Worm (Caenorhabditis elegans) whole organism, late embryonic: ENCODE measurements around the gene ife-4.
A peak's percentile ranks its signal among the peaks of the same experiment; 100 is the strongest.

ENCODE experiments used
- C08G9.2 ChIP-seq: sonication (generic microtip); optimal IDR thresholded peaks from 2 replicates; lab custom pipeline; 2016; ENCODE audit warnings: mild to moderate bottlenecking, missing genetic modification characterization, moderate library complexity, missing compliant biosample characterization
- K09A11.1 ChIP-seq: sonication (generic microtip); optimal IDR thresholded peaks from 2 replicates; lab custom pipeline; 2017; ENCODE audit warnings: antibody characterized with exemption, mild to moderate bottlenecking, missing genetic modification characterization, missing compliant biosample characterization; ENCODE audit not compliant: insufficient read depth
- ama-1 ChIP-seq: fragments of 150-350 bp; optimal IDR thresholded peaks from 2 replicates; lab custom pipeline; 2014
- ceh-18 ChIP-seq: sonication (generic microtip); optimal IDR thresholded peaks from 2 replicates; lab custom pipeline; 2016; ENCODE audit warnings: missing genetic modification characterization, missing compliant biosample characterization
- ceh-19 ChIP-seq: fragments of 200-800 bp; sonication (Bioruptor generic); optimal IDR thresholded peaks from 2 replicates; lab custom pipeline; 2018; ENCODE audit warnings: mild to moderate bottlenecking, missing genetic modification characterization, missing compliant biosample characterization
- ceh-2 ChIP-seq: sonication (generic microtip); optimal IDR thresholded peaks from 2 replicates; lab custom pipeline; 2016; ENCODE audit warnings: missing genotype, missing genetic modification characterization, missing compliant biosample characterization
- ceh-22 ChIP-seq: sonication (generic microtip); optimal IDR thresholded peaks from 2 replicates; lab custom pipeline; 2017; ENCODE audit warnings: missing biosample characterization, missing genetic modification characterization
- ceh-30 ChIP-seq: fragments of 150-350 bp; optimal IDR thresholded peaks from 2 replicates; lab custom pipeline; 2014; ENCODE audit warnings: missing biosample characterization, missing genetic modification characterization
- ceh-34 ChIP-seq: sonication (generic microtip); optimal IDR thresholded peaks from 2 replicates; lab custom pipeline; 2016; ENCODE audit warnings: mild to moderate bottlenecking, missing genetic modification characterization, missing compliant biosample characterization
- elt-4 ChIP-seq: sonication (generic microtip); optimal IDR thresholded peaks from 2 replicates; lab custom pipeline; 2016; ENCODE audit warnings: missing genetic modification characterization, missing compliant biosample characterization
- fkh-10 ChIP-seq: fragments of 150-350 bp; optimal IDR thresholded peaks from 2 replicates; lab custom pipeline; 2014; ENCODE audit warnings: missing biosample characterization, missing genetic modification reagents, missing genetic modification characterization
- hlh-6 ChIP-seq: sonication (generic microtip); optimal IDR thresholded peaks from 2 replicates; lab custom pipeline; 2016; ENCODE audit warnings: missing genotype, missing genetic modification characterization, missing compliant biosample characterization
- hlh-8 ChIP-seq: sonication (generic microtip); optimal IDR thresholded peaks from 2 replicates; lab custom pipeline; 2016; ENCODE audit warnings: missing genotype, missing genetic modification characterization, missing compliant biosample characterization
- lim-6 ChIP-seq: sonication (generic microtip); optimal IDR thresholded peaks from 2 replicates; lab custom pipeline; 2016; ENCODE audit warnings: missing genetic modification characterization, missing compliant biosample characterization
- lin-11 ChIP-seq: fragments of 200-800 bp; sonication (Bioruptor generic); optimal IDR thresholded peaks from 2 replicates; lab custom pipeline; 2018; ENCODE audit warnings: mild to moderate bottlenecking, missing genetic modification characterization, missing compliant biosample characterization
- nfya-1 ChIP-seq: sonication (generic microtip); optimal IDR thresholded peaks from 2 replicates; lab custom pipeline; 2017; ENCODE audit warnings: missing genetic modification characterization, mild to moderate bottlenecking, missing compliant biosample characterization, antibody characterized with exemption, moderate library complexity
- odd-2 ChIP-seq: sonication (generic microtip); optimal IDR thresholded peaks from 2 replicates; lab custom pipeline; 2017; ENCODE audit warnings: antibody characterized with exemption, mild to moderate bottlenecking, missing genetic modification characterization, missing compliant biosample characterization
- pag-3 ChIP-seq: sonication (generic microtip); optimal IDR thresholded peaks from 2 replicates; lab custom pipeline; 2016; ENCODE audit warnings: missing compliant biosample characterization, missing genetic modification characterization, borderline replicate concordance
- pat-9 ChIP-seq: fragments of 200-800 bp; sonication (Bioruptor generic); optimal IDR thresholded peaks from 2 replicates; lab custom pipeline; 2018; ENCODE audit warnings: mild to moderate bottlenecking, missing genetic modification characterization, moderate library complexity, missing compliant biosample characterization
- pha-2 ChIP-seq: sonication (generic microtip); optimal IDR thresholded peaks from 2 replicates; lab custom pipeline; 2017; ENCODE audit warnings: mild to moderate bottlenecking, missing genetic modification characterization, missing compliant biosample characterization
- pqm-1 ChIP-seq: sonication (generic microtip); optimal IDR thresholded peaks from 2 replicates; lab custom pipeline; 2016; ENCODE audit warnings: missing genetic modification characterization, missing compliant biosample characterization
- rnt-1 ChIP-seq: sonication (generic microtip); optimal IDR thresholded peaks from 2 replicates; lab custom pipeline; 2016; ENCODE audit warnings: missing genetic modification characterization, missing compliant biosample characterization
- sdc-2 ChIP-seq: sonication (generic microtip); optimal IDR thresholded peaks from 2 replicates; lab custom pipeline; 2016; ENCODE audit warnings: missing genotype, missing genetic modification characterization, missing compliant biosample characterization
- sox-4 ChIP-seq: sonication (generic microtip); optimal IDR thresholded peaks from 2 replicates; lab custom pipeline; 2017; ENCODE audit warnings: mild to moderate bottlenecking, missing genetic modification characterization, inconsistent platforms, missing compliant biosample characterization
- syd-9 ChIP-seq: sonication (generic microtip); optimal IDR thresholded peaks from 2 replicates; lab custom pipeline; 2016; ENCODE audit warnings: mild to moderate bottlenecking, missing genetic modification characterization, moderate library complexity, missing compliant biosample characterization
- tbx-2 ChIP-seq: sonication (generic microtip); optimal IDR thresholded peaks from 2 replicates; lab custom pipeline; 2016; ENCODE audit warnings: missing genetic modification characterization, missing compliant biosample characterization
- tbx-7 ChIP-seq: sonication (generic microtip); optimal IDR thresholded peaks from 2 replicates; lab custom pipeline; 2016; ENCODE audit warnings: missing genotype, missing genetic modification characterization, missing compliant biosample characterization
- unc-3 ChIP-seq, 2 experiments: fragments of 200-800 bp in 1 of 2; sonication (Bioruptor generic) in 1 of 2; sonication (generic microtip) in 1 of 2; conservative IDR thresholded peaks in 1 of 2; optimal IDR thresholded peaks in 1 of 2; 2 replicates each; pipeline versions ENCODE4 v1.3.6 to Lab custom; 2016 to 2022; ENCODE audit warnings: missing compliant biosample characterization in 2 of 2, missing genetic modification characterization in 2 of 2, missing genetic modification reagents in 1 of 2
- unc-42 ChIP-seq: sonication (generic microtip); optimal IDR thresholded peaks from 2 replicates; lab custom pipeline; 2016; ENCODE audit warnings: missing genotype, missing genetic modification characterization, missing compliant biosample characterization
- unc-55 ChIP-seq: sonication (generic microtip); optimal IDR thresholded peaks from 2 replicates; lab custom pipeline; 2017; ENCODE audit warnings: missing biosample characterization, missing genetic modification reagents, missing genetic modification characterization
- unc-86 ChIP-seq: sonication (generic microtip); optimal IDR thresholded peaks from 2 replicates; lab custom pipeline; 2016; ENCODE audit warnings: missing genetic modification characterization, missing compliant biosample characterization
- ztf-16 ChIP-seq: sonication (generic microtip); optimal IDR thresholded peaks from 2 replicates; lab custom pipeline; 2017; ENCODE audit warnings: missing genetic modification characterization, missing compliant biosample characterization

The ife-4 gene

ce11 chrX:1080549-1080948 is 23.5 kb upstream of the ife-4 start, which contains the start of gene pfn-3:
TSS of gene pfn-3 (minus strand) at chrX:1080649.
- TF ChIP-seq syd-9 (tag; lab: Kevin White, UChicago), result no peak
- TF ChIP-seq unc-55 (GFP tag; lab: Kevin White, UChicago), result peak; percentile 23

- TF ChIP-seq elt-4 (tag; lab: Kevin White, UChicago) (peak; percentile 3), ceh-18 (peak; percentile 69), fkh-10 (GFP tag; lab: Kevin White, UChicago) (no peak), ceh-34 (tag; lab: Kevin White, UChicago) (peak; percentile 11), nfya-1 (tag; lab: Kevin White, UChicago) (peak; percentile 17), pat-9 (no peak), lim-6 (peak; percentile 68), ceh-22 (no peak), rnt-1 (tag; lab: Kevin White, UChicago) (peak; percentile 88), hlh-6 (tag; lab: Kevin White, UChicago) (peak; percentile 60)
- TF ChIP-seq, all 69 proteins: peak for 7
Measured at ce11 chrX:1081927-1082326, 22.1 kb upstream of the ife-4 start.

- no peak for TF ChIP-seq odd-2 (tag; lab: Kevin White, UChicago)
Measured at ce11 chrX:1085000-1085399, 19.0 kb upstream of the ife-4 start.

ce11 chrX:1086406-1086897 is 17.6 kb upstream of the ife-4 start:
- TF ChIP-seq hlh-8 (tag; lab: Kevin White, UChicago) (peak; percentile 35), ama-1 (no peak)
- TF ChIP-seq, all 69 proteins: peak for 1

- TF ChIP-seq fkh-10 (GFP tag; lab: Kevin White, UChicago) (no peak), sox-4 (tag; lab: Kevin White, UChicago) (no peak), tbx-7 (tag; lab: Kevin White, UChicago) (no peak), pag-3 (tag; lab: Kevin White, UChicago) (no peak), ama-1 (no peak)
Measured at ce11 chrX:1088048-1088447, 16.0 kb upstream of the ife-4 start, which contains the start of gene rei-2. TSS of gene rei-2 (minus strand) at chrX:1088148.

- no peak for TF ChIP-seq unc-3 (GFP tag; conservative IDR thresholded peaks at IDR 0.05; lab: Robert Waterston, UW)
- no peak for TF ChIP-seq unc-3 (tag; optimal IDR thresholded peaks at IDR 0.05; lab: Kevin White, UChicago)
- TF ChIP-seq elt-4 (tag; lab: Kevin White, UChicago), result no peak
- no peak for TF ChIP-seq ceh-2 (tag; lab: Kevin White, UChicago)
- TF ChIP-seq, all 69 proteins: peak for 0
Measured at ce11 chrX:1089133-1089532, 14.9 kb upstream of the ife-4 start.

- TF ChIP-seq fkh-10 (GFP tag; lab: Kevin White, UChicago), result no peak
- no peak for TF ChIP-seq ceh-19 (GFP tag; lab: Kevin White, UChicago)
- no peak for TF ChIP-seq ceh-30 (tag; lab: Kevin White, UChicago)
- no peak for TF ChIP-seq unc-42
- no peak for TF ChIP-seq pqm-1 (tag; lab: Kevin White, UChicago)
- TF ChIP-seq ztf-16 (tag; lab: Kevin White, UChicago), result no peak
- no peak for TF ChIP-seq unc-86 (tag; lab: Kevin White, UChicago)
- TF ChIP-seq C08G9.2 (tag; lab: Kevin White, UChicago), result no peak
- no peak for TF ChIP-seq pha-2 (tag; lab: Kevin White, UChicago)
- TF ChIP-seq lim-6, result no peak
- TF ChIP-seq sdc-2 (tag; lab: Kevin White, UChicago), result no peak
- TF ChIP-seq tbx-2, result no peak
- TF ChIP-seq hlh-6 (tag; lab: Kevin White, UChicago), result no peak
- TF ChIP-seq sox-4 (tag; lab: Kevin White, UChicago), result no peak
- no peak for TF ChIP-seq lin-11
- TF ChIP-seq K09A11.1 (tag; lab: Kevin White, UChicago), result no peak
- TF ChIP-seq, all 69 proteins: peak for 0
Measured at ce11 chrX:1089676-1090075, 14.3 kb upstream of the ife-4 start.
